Worm (Caenorhabditis elegans) whole organism, L3 larva: ENCODE measurements around the gene C09E7.4.
A peak's percentile ranks its signal among the peaks of the same experiment; 100 is the strongest.

ENCODE experiments used
- R02D3.7 ChIP-seq: fragments of 150-350 bp; optimal IDR thresholded peaks from 2 replicates; lab custom pipeline; 2014; ENCODE audit warnings: missing biosample characterization, missing genetic modification characterization
- ZK546.5 ChIP-seq: sonication (generic microtip); optimal IDR thresholded peaks from 2 replicates; lab custom pipeline; 2017; ENCODE audit warnings: missing biosample characterization, missing genetic modification characterization
- aly-2 ChIP-seq: fragments of 150-350 bp; optimal IDR thresholded peaks from 2 replicates; lab custom pipeline; 2014; ENCODE audit warnings: missing biosample characterization, missing genetic modification characterization
- ama-1 ChIP-seq: fragments of 150-350 bp; optimal IDR thresholded peaks from 2 replicates; lab custom pipeline; 2018
- ceh-16 ChIP-seq: sonication (generic microtip); optimal IDR thresholded peaks from 2 replicates; lab custom pipeline; 2017; ENCODE audit warnings: missing biosample characterization, missing genetic modification characterization
- ceh-28 ChIP-seq: fragments of 150-350 bp; optimal IDR thresholded peaks from 2 replicates; lab custom pipeline; 2014; ENCODE audit warnings: missing biosample characterization, missing genetic modification reagents, missing genetic modification characterization
- ceh-82 ChIP-seq: fragments of 150-350 bp; optimal IDR thresholded peaks from 2 replicates; lab custom pipeline; 2014; ENCODE audit warnings: missing biosample characterization, missing genetic modification characterization
- daf-12 ChIP-seq: fragments of 150-350 bp; optimal IDR thresholded peaks from 2 replicates; lab custom pipeline; 2014; ENCODE audit warnings: missing biosample characterization, missing genetic modification reagents, missing genetic modification characterization
- egl-27 ChIP-seq: sonication (generic microtip); optimal IDR thresholded peaks from 4 replicates; lab custom pipeline; 2017; ENCODE audit warnings: missing biosample characterization, missing genetic modification reagents, missing genetic modification characterization
- egl-5 ChIP-seq: fragments of 150-350 bp; optimal IDR thresholded peaks from 2 replicates; lab custom pipeline; 2017; ENCODE audit warnings: missing biosample characterization, missing genetic modification reagents, missing genetic modification characterization, inconsistent platforms
- elt-1 ChIP-seq: fragments of 150-350 bp; optimal IDR thresholded peaks from 2 replicates; lab custom pipeline; 2014; ENCODE audit warnings: missing biosample characterization, missing genetic modification characterization
- elt-2 ChIP-seq: sonication (generic microtip); optimal IDR thresholded peaks from 2 replicates; lab custom pipeline; 2016; ENCODE audit warnings: missing genetic modification reagents, mild to moderate bottlenecking, missing genetic modification characterization, missing compliant biosample characterization
- eor-1 ChIP-seq, 2 experiments: fragments of 150-350 bp; optimal IDR thresholded peaks; 2 replicates each; lab custom pipeline; 2014 to 2018; ENCODE audit warnings: missing biosample characterization in 2 of 2, missing genetic modification characterization in 2 of 2
- fkh-10 ChIP-seq: sonication (generic microtip); optimal IDR thresholded peaks from 2 replicates; lab custom pipeline; 2017; ENCODE audit warnings: missing biosample characterization, missing genetic modification reagents, missing genetic modification characterization
- fkh-2 ChIP-seq: fragments of 150-350 bp; optimal IDR thresholded peaks from 2 replicates; lab custom pipeline; 2014; ENCODE audit warnings: missing biosample characterization, missing genetic modification reagents, missing genetic modification characterization
- jun-1 ChIP-seq: fragments of 150-350 bp; optimal IDR thresholded peaks from 2 replicates; lab custom pipeline; 2014; ENCODE audit warnings: missing biosample characterization, missing genetic modification reagents, missing genetic modification characterization
- lin-15B ChIP-seq: fragments of 150-350 bp; optimal IDR thresholded peaks from 2 replicates; lab custom pipeline; 2014; ENCODE audit warnings: missing biosample characterization, missing genetic modification characterization
- lsy-12 ChIP-seq: sonication (generic microtip); optimal IDR thresholded peaks from 2 replicates; lab custom pipeline; 2016; ENCODE audit warnings: mild to moderate bottlenecking, missing genetic modification characterization, missing compliant biosample characterization
- mdl-1 ChIP-seq: fragments of 150-350 bp; optimal IDR thresholded peaks from 2 replicates; lab custom pipeline; 2014; ENCODE audit warnings: missing biosample characterization, missing genetic modification characterization
- nfya-1 ChIP-seq: sonication (generic microtip); optimal IDR thresholded peaks from 2 replicates; lab custom pipeline; 2017; ENCODE audit warnings: missing genetic modification characterization, mild to moderate bottlenecking, missing compliant biosample characterization, antibody characterized with exemption, moderate library complexity; ENCODE audit not compliant: insufficient read depth
- nhr-11 ChIP-seq: fragments of 150-350 bp; optimal IDR thresholded peaks from 2 replicates; lab custom pipeline; 2014; ENCODE audit warnings: missing biosample characterization, missing genetic modification characterization
- nhr-12 ChIP-seq: fragments of 150-350 bp; optimal IDR thresholded peaks from 2 replicates; lab custom pipeline; 2014; ENCODE audit warnings: missing biosample characterization, missing genetic modification characterization
- nhr-23 ChIP-seq: fragments of 150-350 bp; optimal IDR thresholded peaks from 2 replicates; lab custom pipeline; 2014; ENCODE audit warnings: missing biosample characterization, missing genetic modification reagents, missing genetic modification characterization
- nhr-237 ChIP-seq: fragments of 150-350 bp; optimal IDR thresholded peaks from 2 replicates; lab custom pipeline; 2014; ENCODE audit warnings: missing biosample characterization, missing genetic modification characterization
- nhr-25 ChIP-seq: sonication (generic microtip); optimal IDR thresholded peaks from 2 replicates; lab custom pipeline; 2017; ENCODE audit warnings: missing biosample characterization, missing genetic modification characterization
- nhr-43 ChIP-seq: sonication (generic microtip); optimal IDR thresholded peaks from 2 replicates; lab custom pipeline; 2016; ENCODE audit warnings: mild to moderate bottlenecking, missing genetic modification characterization, missing compliant biosample characterization; ENCODE audit not compliant: poor library complexity, severe bottlenecking
- nhr-67 ChIP-seq: fragments of 150-350 bp; optimal IDR thresholded peaks from 2 replicates; lab custom pipeline; 2014; ENCODE audit warnings: missing biosample characterization, missing genetic modification characterization
- nhr-76 ChIP-seq: fragments of 150-350 bp; sonication (generic microtip); optimal IDR thresholded peaks from 5 replicates; lab custom pipeline; 2014; ENCODE audit warnings: missing biosample characterization, missing genetic modification characterization
- pha-4 ChIP-seq: fragments of 150-350 bp; optimal IDR thresholded peaks from 2 replicates; lab custom pipeline; 2014; ENCODE audit warnings: missing biosample characterization, missing genetic modification reagents, missing genetic modification characterization
- pqm-1 ChIP-seq: fragments of 150-350 bp; optimal IDR thresholded peaks from 2 replicates; lab custom pipeline; 2017; ENCODE audit warnings: missing biosample characterization, missing genetic modification characterization, inconsistent platforms
- sea-2 ChIP-seq: fragments of 150-350 bp; sonication (generic microtip); optimal IDR thresholded peaks from 4 replicates; lab custom pipeline; 2014; ENCODE audit warnings: missing biosample characterization, missing genetic modification reagents, missing genetic modification characterization
- skn-1 ChIP-seq: fragments of 150-350 bp; optimal IDR thresholded peaks from 2 replicates; lab custom pipeline; 2014; ENCODE audit warnings: missing biosample characterization, missing genetic modification characterization
- snpc-4 ChIP-seq: fragments of 150-350 bp; optimal IDR thresholded peaks from 2 replicates; lab custom pipeline; 2014; ENCODE audit warnings: missing biosample characterization, missing genetic modification characterization
- unc-39 ChIP-seq: sonication (generic microtip); optimal IDR thresholded peaks from 4 replicates; lab custom pipeline; 2017; ENCODE audit warnings: missing biosample characterization, missing genetic modification characterization
- unc-62 ChIP-seq: fragments of 150-350 bp; sonication (generic microtip); optimal IDR thresholded peaks from 4 replicates; lab custom pipeline; 2014; ENCODE audit warnings: missing biosample characterization, missing genetic modification reagents, missing genetic modification characterization
- ztf-4 ChIP-seq: fragments of 150-350 bp; optimal IDR thresholded peaks from 2 replicates; lab custom pipeline; 2014; ENCODE audit warnings: missing biosample characterization, missing genetic modification characterization

Gene C09E7.4

DNA sequence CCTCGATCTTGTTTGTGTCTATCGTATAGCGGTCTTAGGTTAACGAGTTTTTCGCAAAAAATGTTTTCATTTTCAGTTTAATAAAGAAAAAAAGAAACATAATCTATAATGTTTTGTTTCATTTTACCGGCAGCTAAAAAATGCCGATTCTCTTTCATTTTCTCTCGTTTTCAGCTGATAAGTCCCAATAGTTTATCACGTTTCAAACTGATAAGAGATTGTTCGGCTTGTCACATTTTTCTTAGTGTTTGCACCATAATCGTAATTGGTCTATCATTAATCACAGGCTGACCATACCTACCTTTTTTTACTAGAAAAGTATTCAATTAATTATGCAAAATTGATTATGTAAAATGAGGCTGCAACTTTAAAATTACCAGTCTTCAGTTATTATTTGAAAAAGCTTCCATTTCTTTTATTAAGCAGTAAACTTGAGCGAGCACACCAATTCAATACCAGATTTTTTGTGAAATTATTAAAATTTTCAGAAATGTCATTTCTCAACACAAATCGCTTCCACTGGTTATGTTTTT is 41.5 kb downstream of the C09E7.4 start, which contains the start of gene F23F12.13:
Gene F23F12.13, plus strand, starts transcription at position 483 of the 533 bp plus-strand sequence.
- TF ChIP-seq nhr-25 (no peak), ceh-82 (no peak), pqm-1 (tag; lab: Kevin White, UChicago) (peak; percentile 77), nhr-12 (tag; lab: Kevin White, UChicago) (no peak), pha-4 (peak; percentile 23), elt-2 (tag; lab: Kevin White, UChicago) (peak; percentile 85)

ce11 chrIII:6492807-6493206 is 44.0 kb downstream of the C09E7.4 start, which contains the start of gene srb-11:
Gene srb-11, minus strand, starts transcription at chrIII:6492907.
- TF ChIP-seq snpc-4 (tag; lab: Kevin White, UChicago), result no peak
- TF ChIP-seq nhr-237 (tag; lab: Kevin White, UChicago), result no peak
- TF ChIP-seq egl-27 (tag; lab: Kevin White, UChicago), result no peak
- no peak for TF ChIP-seq fkh-10 (GFP tag; lab: Kevin White, UChicago)
- no peak for TF ChIP-seq nhr-12 (tag; lab: Kevin White, UChicago)
- no peak for TF ChIP-seq nhr-11 (tag; lab: Kevin White, UChicago)
- no peak for TF ChIP-seq nhr-67
- TF ChIP-seq skn-1 (tag; lab: Kevin White, UChicago), result no peak
- TF ChIP-seq nhr-76 (tag; lab: Kevin White, UChicago), result no peak
- no peak for TF ChIP-seq unc-62 (GFP tag; lab: Kevin White, UChicago)
- TF ChIP-seq elt-2 (tag; lab: Kevin White, UChicago), result no peak
- no peak for TF ChIP-seq ceh-82
- no peak for TF ChIP-seq egl-5 (tag; lab: Kevin White, UChicago)
- no peak for TF ChIP-seq elt-1 (tag; lab: Kevin White, UChicago)
- no peak for TF ChIP-seq ZK546.5
- no peak for TF ChIP-seq sea-2 (GFP tag; lab: Kevin White, UChicago)
- TF ChIP-seq daf-12 (tag; lab: Kevin White, UChicago), result no peak
- TF ChIP-seq pqm-1 (tag; lab: Kevin White, UChicago), result no peak
- no peak for TF ChIP-seq ceh-28
- no peak for TF ChIP-seq nhr-23 (tag; lab: Kevin White, UChicago)

- TF ChIP-seq nhr-11 (tag; lab: Kevin White, UChicago), result no peak
- no peak for TF ChIP-seq fkh-2 (tag; lab: Kevin White, UChicago)
- no peak for TF ChIP-seq nhr-23 (tag; lab: Kevin White, UChicago)
- TF ChIP-seq fkh-10 (GFP tag; lab: Kevin White, UChicago), result no peak
- no peak for TF ChIP-seq elt-2 (tag; lab: Kevin White, UChicago)
- TF ChIP-seq egl-27 (tag; lab: Kevin White, UChicago), result no peak
- TF ChIP-seq ZK546.5, result no peak
- TF ChIP-seq, all 47 proteins: peak for 0
Measured at ce11 chrIII:6490989-6491388, 45.8 kb downstream of the C09E7.4 start.

DNA sequence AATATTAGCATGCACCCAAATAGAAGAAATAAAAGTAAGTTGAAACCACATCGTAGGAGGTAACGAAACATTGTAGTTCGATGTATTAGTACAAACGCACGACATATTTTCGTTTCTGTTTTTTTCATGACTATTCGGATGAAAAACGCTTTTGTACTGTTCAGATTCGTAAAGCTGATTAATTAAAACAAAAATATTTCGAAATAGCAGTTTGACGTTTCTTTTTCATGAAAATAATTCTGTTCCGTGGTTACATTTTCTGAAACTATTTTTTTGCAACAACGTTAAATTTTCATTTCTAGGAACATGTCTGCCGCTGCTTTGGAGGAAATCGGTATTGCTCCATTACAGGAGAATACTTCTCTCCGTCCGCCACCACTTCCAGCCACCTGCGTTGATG is 47.3 kb downstream of the C09E7.4 start, which contains the start of gene rpt-3:
Gene rpt-3, plus strand, starts transcription at position 301 of the 400 bp plus-strand sequence.
- TF ChIP-seq nhr-25, result no peak
- TF ChIP-seq elt-2 (tag; lab: Kevin White, UChicago), result no peak
- TF ChIP-seq ceh-16 (tag; lab: Kevin White, UChicago), result no peak
- TF ChIP-seq jun-1 (tag; lab: Kevin White, UChicago), result no peak
- TF ChIP-seq unc-39 (tag; lab: Kevin White, UChicago), result no peak
- TF ChIP-seq nhr-237 (tag; lab: Kevin White, UChicago), result no peak
- TF ChIP-seq lsy-12, result no peak
- no peak for TF ChIP-seq aly-2 (tag; lab: Kevin White, UChicago)
- TF ChIP-seq ztf-4 (tag; lab: Kevin White, UChicago), result no peak
- TF ChIP-seq ZK546.5, result no peak
- TF ChIP-seq ama-1 (lab: Kevin White, UChicago), result no peak
- TF ChIP-seq, all 47 proteins: peak for 0

DNA sequence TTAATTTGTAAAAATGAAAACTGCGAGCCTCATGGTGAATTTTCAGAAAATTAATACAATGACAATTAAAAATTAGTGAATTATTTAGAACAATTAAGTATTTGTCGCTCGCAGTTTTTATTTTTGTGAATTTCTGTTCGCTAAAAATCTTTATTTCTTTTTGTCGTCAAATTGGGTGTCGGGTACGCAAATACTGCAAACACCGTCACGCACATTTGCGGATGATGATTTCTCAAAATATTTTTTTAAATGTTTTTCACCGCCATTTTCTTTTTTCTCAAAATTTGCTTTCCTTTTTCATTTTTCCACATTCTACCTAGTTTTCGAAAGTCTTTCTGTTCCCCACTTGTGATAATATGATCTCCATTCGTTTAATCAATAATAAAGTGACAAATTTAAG is 47.9 kb downstream of the C09E7.4 start:
- TF ChIP-seq unc-39 (tag; lab: Kevin White, UChicago) (no peak), lin-15B (tag; lab: Kevin White, UChicago) (peak; percentile 39), nhr-237 (tag; lab: Kevin White, UChicago) (no peak), egl-27 (tag; lab: Kevin White, UChicago) (no peak), elt-2 (tag; lab: Kevin White, UChicago) (peak; percentile 13), nfya-1 (peak; percentile 62), ztf-4 (tag; lab: Kevin White, UChicago) (no peak), nhr-23 (tag; lab: Kevin White, UChicago) (peak; percentile 41), ceh-28 (no peak), pha-4 (peak; percentile 58), pqm-1 (tag; lab: Kevin White, UChicago) (no peak), snpc-4 (tag; lab: Kevin White, UChicago) (peak; percentile 7), sea-2 (GFP tag; lab: Kevin White, UChicago) (no peak), skn-1 (tag; lab: Kevin White, UChicago) (peak; percentile 98), R02D3.7 (peak; percentile 10), mdl-1 (tag; lab: Kevin White, UChicago) (no peak), eor-1 (tag; optimal IDR thresholded peaks at IDR 0.05; lab: Kevin White, UChicago) (no peak), ceh-82 (no peak), nhr-43 (tag; lab: Kevin White, UChicago) (peak; percentile 24), ama-1 (lab: Kevin White, UChicago) (no peak), ceh-16 (tag; lab: Kevin White, UChicago) (no peak)
